Fruit fly (Drosophila melanogaster): ENCODE results near the gene OtopLa.

OtopLa gene

dm6 chrX:5634714-5635113 is 13.6 kb downstream of the OtopLa start:
- TF ChIP-seq CG32264 (GFP tag; optimal IDR thresholded peaks at IDR 0.05) (no peak), Hr78 (GFP tag; optimal IDR thresholded peaks at IDR 0.05) (no peak), dl (GFP tag; optimal IDR thresholded peaks at IDR 0.05; ENCODE audit: insufficient read depth in 1 of 2, partially characterized antibody in 2 of 2) (no peak), pan (optimal IDR thresholded peaks at IDR 0.05) (no peak), sage (GFP tag; optimal IDR thresholded peaks at IDR 0.05) (no peak), br (GFP tag; optimal IDR thresholded peaks at IDR 0.05) (no peak), dsf (GFP tag; optimal IDR thresholded peaks at IDR 0.05; ENCODE audit: borderline replicate concordance) (no peak), Dif (GFP tag; optimal IDR thresholded peaks at IDR 0.05; ENCODE audit: partially characterized antibody) (no peak), rgr (GFP tag; optimal IDR thresholded peaks at IDR 0.05) (no peak), Hr83 (GFP tag; optimal IDR thresholded peaks at IDR 0.05; ENCODE audit: poor library complexity, severe bottlenecking) (no peak)

- no peak for TF ChIP-seq Abd-B (GFP tag; optimal IDR thresholded peaks at IDR 0.05)
- TF ChIP-seq Jra (GFP tag; optimal IDR thresholded peaks at IDR 0.05), result peak; percentile 73
- no peak for TF ChIP-seq woc (GFP tag; optimal IDR thresholded peaks at IDR 0.05)
- peak; percentile 7 for TF ChIP-seq Hr83 (GFP tag; optimal IDR thresholded peaks at IDR 0.05; ENCODE audit: poor library complexity, severe bottlenecking)
- TF ChIP-seq dl (GFP tag; optimal IDR thresholded peaks at IDR 0.05; ENCODE audit: insufficient read depth in 1 of 2, partially characterized antibody in 2 of 2), result no peak
- TF ChIP-seq fru (GFP tag; optimal IDR thresholded peaks at IDR 0.05), result no peak
- no peak for TF ChIP-seq usp (GFP tag; optimal IDR thresholded peaks at IDR 0.05)
- TF ChIP-seq Sp1 (GFP tag; optimal IDR thresholded peaks at IDR 0.05), result no peak
- peak; percentile 29 for TF ChIP-seq Myc (optimal IDR thresholded peaks at IDR 0.05)
- peak; percentile 20 for TF ChIP-seq psq (GFP tag; optimal IDR thresholded peaks at IDR 0.05)
- TF ChIP-seq Rel (GFP tag; optimal IDR thresholded peaks at IDR 0.05), result no peak
- TF ChIP-seq Rel (tag; optimal IDR thresholded peaks at IDR 0.05), result peak; percentile 58
- no peak for TF ChIP-seq Mio (GFP tag; optimal IDR thresholded peaks at IDR 0.05)
Observed at dm6 chrX:5621893-5622803, 26.1 kb downstream of the OtopLa start, which contains the start of the genes Mlc-c and Pop1. Gene Mlc-c, minus strand, starts transcription at chrX:5622539. Gene Pop1, plus strand, starts transcription at chrX:5622648.

dm6 chrX:5618562-5618961 is 29.7 kb downstream of the OtopLa start, which contains the start of gene RhoGAP5A:
Gene RhoGAP5A, minus strand, starts transcription at chrX:5618806.
- TF ChIP-seq Hr83 (GFP tag; optimal IDR thresholded peaks at IDR 0.05; ENCODE audit: poor library complexity, severe bottlenecking) (no peak), dsf (GFP tag; optimal IDR thresholded peaks at IDR 0.05; ENCODE audit: borderline replicate concordance) (no peak), brk (GFP tag; optimal IDR thresholded peaks at IDR 0.05) (no peak)

dm6 chrX:5616270-5616669 is 32.0 kb downstream of the OtopLa start, which contains the start of gene CG34434:
Gene CG34434, minus strand, starts transcription at chrX:5616370.
- TF ChIP-seq N (GFP tag; optimal IDR thresholded peaks at IDR 0.05), result no peak
- no peak for TF ChIP-seq sv (GFP tag; optimal IDR thresholded peaks at IDR 0.05)
- TF ChIP-seq dl (GFP tag; optimal IDR thresholded peaks at IDR 0.05; ENCODE audit: insufficient read depth in 1 of 2, partially characterized antibody in 2 of 2), result no peak
- no peak for TF ChIP-seq pan (optimal IDR thresholded peaks at IDR 0.05)
- TF ChIP-seq Jra (GFP tag; optimal IDR thresholded peaks at IDR 0.05), result no peak
- TF ChIP-seq dmrt93B (GFP tag; optimal IDR thresholded peaks at IDR 0.05), result no peak
- no peak for TF ChIP-seq Hr83 (GFP tag; optimal IDR thresholded peaks at IDR 0.05; ENCODE audit: poor library complexity, severe bottlenecking)
- TF ChIP-seq rgr (GFP tag; optimal IDR thresholded peaks at IDR 0.05), result no peak
- no peak for TF ChIP-seq Dif (GFP tag; optimal IDR thresholded peaks at IDR 0.05; ENCODE audit: partially characterized antibody)
- no peak for TF ChIP-seq woc (GFP tag; optimal IDR thresholded peaks at IDR 0.05)
- no peak for TF ChIP-seq CrebA (GFP tag; optimal IDR thresholded peaks at IDR 0.05; ENCODE audit: borderline replicate concordance)
- TF ChIP-seq Myc (optimal IDR thresholded peaks at IDR 0.05), result no peak
- TF ChIP-seq usp (GFP tag; optimal IDR thresholded peaks at IDR 0.05), result no peak

- TF ChIP-seq psq (GFP tag; optimal IDR thresholded peaks at IDR 0.05), result no peak
- no peak for TF ChIP-seq fru (GFP tag; optimal IDR thresholded peaks at IDR 0.05)
- TF ChIP-seq sage (GFP tag; optimal IDR thresholded peaks at IDR 0.05), result no peak
- no peak for TF ChIP-seq woc (GFP tag; optimal IDR thresholded peaks at IDR 0.05)
- TF ChIP-seq Dfd (GFP tag; optimal IDR thresholded peaks at IDR 0.05), result no peak
- TF ChIP-seq ey (GFP tag; optimal IDR thresholded peaks at IDR 0.05), result no peak
- no peak for TF ChIP-seq Abd-B (GFP tag; optimal IDR thresholded peaks at IDR 0.05)
- TF ChIP-seq N (GFP tag; optimal IDR thresholded peaks at IDR 0.05), result no peak
- TF ChIP-seq CG9705 (GFP tag; optimal IDR thresholded peaks at IDR 0.05), result no peak
- TF ChIP-seq lola (GFP tag; optimal IDR thresholded peaks at IDR 0.05), result no peak
- TF ChIP-seq foxo (GFP tag; optimal IDR thresholded peaks at IDR 0.05), result no peak
- no peak for TF ChIP-seq Vsx2 (GFP tag; optimal IDR thresholded peaks at IDR 0.05; ENCODE audit: partially characterized antibody)
- no peak for TF ChIP-seq OdsH (GFP tag; optimal IDR thresholded peaks at IDR 0.05)
- TF ChIP-seq Dif (GFP tag; optimal IDR thresholded peaks at IDR 0.05; ENCODE audit: partially characterized antibody), result no peak
- TF ChIP-seq Hr83 (GFP tag; optimal IDR thresholded peaks at IDR 0.05; ENCODE audit: poor library complexity, severe bottlenecking), result no peak
Observed at dm6 chrX:5614367-5614766, 33.9 kb downstream of the OtopLa start, which contains the start of gene CG34435. Gene CG34435, minus strand, starts transcription at chrX:5614467.

Data from whole organism, wandering third instar larva.